Worm (Caenorhabditis elegans) whole organism, L4 larva: Measurements from ENCODE around the gene cutl-11.

Experiments
- F44E2.7 ChIP-seq: fragments of 200-800 bp; sonication (Bioruptor generic); IDR thresholded peaks from 2 replicates; pipeline ENCODE4 v2.1.2; 2022; ENCODE audit warnings: missing genetic modification characterization, missing compliant biosample characterization
- ceh-28 ChIP-seq: fragments of 150-350 bp; optimal IDR thresholded peaks from 2 replicates; lab custom pipeline; 2014; ENCODE audit warnings: missing biosample characterization, missing genetic modification reagents, missing genetic modification characterization
- lin-39 ChIP-seq: fragments of 150-350 bp; optimal IDR thresholded peaks from 2 replicates; lab custom pipeline; 2014; ENCODE audit warnings: missing biosample characterization, missing genetic modification reagents, missing genetic modification characterization
- mdl-1 ChIP-seq, 2 experiments: fragments of 150-350 bp in 1 of 2; sonication (generic microtip) in 1 of 2; optimal IDR thresholded peaks; 2 replicates each; lab custom pipeline; 2014 to 2017; ENCODE audit warnings: missing biosample characterization in 2 of 2, missing genetic modification characterization in 2 of 2

DNA sequence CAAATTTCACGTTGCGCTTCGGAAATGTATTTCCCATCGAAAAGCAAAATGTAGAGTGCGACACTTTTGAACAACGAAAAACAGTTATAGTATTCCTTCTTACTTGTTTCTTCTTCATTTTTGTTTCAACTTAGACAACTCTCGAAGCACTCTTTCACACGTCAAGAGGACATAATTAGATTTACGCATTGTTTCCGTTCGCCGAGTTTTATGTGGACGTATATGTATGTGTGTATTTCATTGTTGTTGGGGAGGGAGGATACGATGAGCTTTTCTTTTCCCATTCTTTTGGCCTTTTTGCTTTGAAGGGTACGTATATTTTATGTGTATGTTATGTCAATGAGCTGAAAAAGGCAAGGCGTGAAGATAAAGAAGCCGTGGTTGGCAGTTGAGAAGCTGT, 20.2 kb downstream of the cutl-11 start:
- TF ChIP-seq ceh-28 (no peak), mdl-1 (tag; optimal IDR thresholded peaks at IDR 0.05; lab: Kevin White, UChicago) (no peak), F44E2.7 (GFP tag; lab: Robert Waterston, UW) (no peak), lin-39 (tag; lab: Kevin White, UChicago) (no peak)
